Fruit fly (Drosophila melanogaster) whole organism, wandering third instar larva: ENCODE measurements around the gene CG15022.

ENCODE experiments used
- Abd-B ChIP-seq: fragments of >200 bp; optimal IDR thresholded peaks from 2 replicates; lab custom pipeline; 2017; ENCODE audit warnings: missing biosample characterization, missing genetic modification characterization
- CG32264 ChIP-seq: fragments of 200-800 bp; sonication (Bioruptor generic); optimal IDR thresholded peaks from 2 replicates; lab custom pipeline; 2016; ENCODE audit warnings: missing biosample characterization, missing genetic modification characterization
- CG9705 ChIP-seq: fragments of 200-800 bp; sonication (Bioruptor generic); optimal IDR thresholded peaks from 2 replicates; lab custom pipeline; 2018; ENCODE audit warnings: missing biosample characterization, mild to moderate bottlenecking, missing genetic modification characterization
- CrebA ChIP-seq: fragments of 200-800 bp; sonication (Bioruptor generic); optimal IDR thresholded peaks from 2 replicates; lab custom pipeline; 2016; ENCODE audit warnings: missing biosample characterization, mild to moderate bottlenecking, missing genetic modification characterization, borderline replicate concordance
- Dfd ChIP-seq: fragments of >200 bp; optimal IDR thresholded peaks from 2 replicates; lab custom pipeline; 2017; ENCODE audit warnings: missing biosample characterization, missing genetic modification characterization
- Dif ChIP-seq: fragments of 200-275, 200-300 bp; sonication (Bioruptor generic); optimal IDR thresholded peaks from 2 replicates; lab custom pipeline; 2018; ENCODE audit warnings: missing biosample characterization, missing genetic modification characterization; ENCODE audit not compliant: partially characterized antibody
- GATAd ChIP-seq: sonication (Bioruptor generic); optimal IDR thresholded peaks from 2 replicates; lab custom pipeline; 2016; ENCODE audit warnings: missing biosample characterization, missing genetic modification characterization
- HLH106 ChIP-seq: fragments of 200-800 bp; optimal IDR thresholded peaks from 3 replicates; lab custom pipeline; 2019; ENCODE audit warnings: missing biosample characterization, mild to moderate bottlenecking, missing genetic modification characterization, moderate library complexity
- Hnf4 ChIP-seq: fragments of 200-800 bp; sonication (Bioruptor generic); optimal IDR thresholded peaks from 2 replicates; lab custom pipeline; 2016; ENCODE audit warnings: missing biosample characterization, mild to moderate bottlenecking, missing genetic modification characterization
- Hr78 ChIP-seq: fragments of >200 bp; optimal IDR thresholded peaks from 2 replicates; lab custom pipeline; 2017; ENCODE audit warnings: missing biosample characterization, missing genetic modification characterization
- Hr83 ChIP-seq: fragments of 200-300 bp; sonication (Bioruptor generic); optimal IDR thresholded peaks from 2 replicates; lab custom pipeline; 2016; ENCODE audit warnings: missing biosample characterization, mild to moderate bottlenecking, missing genetic modification characterization, moderate library complexity; ENCODE audit not compliant: poor library complexity, severe bottlenecking
- Jra ChIP-seq: sonication (Bioruptor generic); optimal IDR thresholded peaks from 2 replicates; lab custom pipeline; 2016; ENCODE audit warnings: missing biosample characterization, missing genetic modification characterization
- Mio ChIP-seq: sonication (Bioruptor generic); optimal IDR thresholded peaks from 2 replicates; lab custom pipeline; 2016; ENCODE audit warnings: missing biosample characterization, missing genetic modification characterization
- Myc ChIP-seq: fragments of >200 bp; optimal IDR thresholded peaks from 2 replicates; lab custom pipeline; 2017
- N ChIP-seq: fragments of >200 bp; optimal IDR thresholded peaks from 2 replicates; lab custom pipeline; 2018; ENCODE audit warnings: missing biosample characterization, missing external identifiers, missing genetic modification characterization
- OdsH ChIP-seq: fragments of 200-800 bp; sonication (Bioruptor generic); optimal IDR thresholded peaks from 2 replicates; lab custom pipeline; 2016; ENCODE audit warnings: missing biosample characterization, mild to moderate bottlenecking, missing genetic modification characterization
- Rel ChIP-seq, 2 experiments: fragments of 200-800 bp; sonication (Bioruptor generic) in 1 of 2; optimal IDR thresholded peaks; 2 replicates in 1 of 2; 3 replicates in 1 of 2; lab custom pipeline; 2016 to 2019; ENCODE audit warnings: mild to moderate bottlenecking in 2 of 2, missing biosample characterization in 2 of 2, missing genetic modification characterization in 2 of 2, moderate library complexity in 1 of 2
- Sp1 ChIP-seq: fragments of 200-800 bp; sonication (Bioruptor generic); optimal IDR thresholded peaks from 3 replicates; lab custom pipeline; 2019; ENCODE audit warnings: missing biosample characterization, mild to moderate bottlenecking, missing genetic modification characterization, moderate library complexity
- Vsx2 ChIP-seq: fragments of 200-300, 225-300 bp; sonication (Bioruptor generic); optimal IDR thresholded peaks from 2 replicates; lab custom pipeline; 2018; ENCODE audit warnings: missing biosample characterization, missing genetic modification characterization; ENCODE audit not compliant: partially characterized antibody
- br ChIP-seq: fragments of 200-800 bp; sonication (Bioruptor generic); optimal IDR thresholded peaks from 2 replicates; lab custom pipeline; 2016; ENCODE audit warnings: missing biosample characterization, missing genetic modification characterization
- brk ChIP-seq: fragments of 200-800 bp; sonication (Bioruptor generic); optimal IDR thresholded peaks from 2 replicates; lab custom pipeline; 2016; ENCODE audit warnings: missing biosample characterization, mild to moderate bottlenecking, missing genetic modification characterization
- dl ChIP-seq, 2 experiments: fragments of 175-275, 200-275 bp in 1 of 2; fragments of 200-275 bp in 1 of 2; sonication (Bioruptor generic); optimal IDR thresholded peaks; lab custom pipeline; 2018; ENCODE audit warnings: mild to moderate bottlenecking in 2 of 2, missing biosample characterization in 2 of 2, missing genetic modification characterization in 2 of 2, moderate library complexity in 2 of 2; ENCODE audit not compliant: partially characterized antibody in 2 of 2, insufficient read depth in 1 of 2
- dmrt93B ChIP-seq: fragments of 200-800 bp; sonication (Bioruptor generic); optimal IDR thresholded peaks from 2 replicates; lab custom pipeline; 2018; ENCODE audit warnings: missing biosample characterization, mild to moderate bottlenecking, missing genetic modification characterization
- dsf ChIP-seq: sonication (Bioruptor generic); optimal IDR thresholded peaks from 2 replicates; lab custom pipeline; 2016; ENCODE audit warnings: missing biosample characterization, missing genetic modification characterization, borderline replicate concordance
- ey ChIP-seq: fragments of 200-800 bp; sonication (Bioruptor generic); optimal IDR thresholded peaks from 2 replicates; lab custom pipeline; 2016; ENCODE audit warnings: missing biosample characterization, missing genetic modification characterization
- foxo ChIP-seq, 2 experiments: fragments of 200-800 bp; sonication (Bioruptor generic); optimal IDR thresholded peaks; 2 replicates in 1 of 2; 3 replicates in 1 of 2; lab custom pipeline; 2016 to 2017; ENCODE audit warnings: missing biosample characterization in 2 of 2, missing genetic modification characterization in 2 of 2
- fru ChIP-seq: fragments of 200-800 bp; sonication (Bioruptor generic); optimal IDR thresholded peaks from 3 replicates; lab custom pipeline; 2016; ENCODE audit warnings: missing biosample characterization, mild to moderate bottlenecking, missing genetic modification characterization
- h ChIP-seq: fragments of 200-800 bp; sonication (Bioruptor generic); optimal IDR thresholded peaks from 3 replicates; lab custom pipeline; 2016; ENCODE audit warnings: missing biosample characterization, mild to moderate bottlenecking, missing genetic modification characterization
- jim ChIP-seq: fragments of 175-275, 200-325 bp; sonication (Bioruptor generic); optimal IDR thresholded peaks from 2 replicates; lab custom pipeline; 2016; ENCODE audit warnings: missing biosample characterization, mild to moderate bottlenecking, missing genetic modification characterization
- lola ChIP-seq: fragments of >200 bp; optimal IDR thresholded peaks from 2 replicates; lab custom pipeline; 2017; ENCODE audit warnings: missing biosample characterization, missing genetic modification characterization
- pan ChIP-seq: fragments of >200 bp; optimal IDR thresholded peaks from 2 replicates; lab custom pipeline; 2017
- psq ChIP-seq: fragments of 200-800 bp; sonication (Bioruptor generic); optimal IDR thresholded peaks from 3 replicates; lab custom pipeline; 2017; ENCODE audit warnings: missing biosample characterization, mild to moderate bottlenecking, missing genetic modification characterization, moderate library complexity
- rgr ChIP-seq: fragments of 200-800 bp; sonication (Bioruptor generic); optimal IDR thresholded peaks from 3 replicates; lab custom pipeline; 2016; ENCODE audit warnings: missing biosample characterization, mild to moderate bottlenecking, missing genetic modification characterization
- sage ChIP-seq: fragments of 200-800 bp; sonication (Bioruptor generic); optimal IDR thresholded peaks from 2 replicates; lab custom pipeline; 2016; ENCODE audit warnings: missing biosample characterization, mild to moderate bottlenecking, missing genetic modification characterization
- sv ChIP-seq: fragments of 200-800 bp; sonication (Bioruptor generic); optimal IDR thresholded peaks from 3 replicates; lab custom pipeline; 2016; ENCODE audit warnings: missing biosample characterization, missing genetic modification characterization
- tai ChIP-seq: sonication (Bioruptor generic); optimal IDR thresholded peaks from 2 replicates; lab custom pipeline; 2016; ENCODE audit warnings: missing biosample characterization, missing genetic modification characterization
- usp ChIP-seq: fragments of >200 bp; optimal IDR thresholded peaks from 2 replicates; lab custom pipeline; 2017; ENCODE audit warnings: missing biosample characterization, missing genetic modification characterization
- woc ChIP-seq: sonication (Bioruptor generic); optimal IDR thresholded peaks from 2 replicates; lab custom pipeline; 2016; ENCODE audit warnings: missing biosample characterization, mild to moderate bottlenecking, missing genetic modification characterization

Gene CG15022

DNA sequence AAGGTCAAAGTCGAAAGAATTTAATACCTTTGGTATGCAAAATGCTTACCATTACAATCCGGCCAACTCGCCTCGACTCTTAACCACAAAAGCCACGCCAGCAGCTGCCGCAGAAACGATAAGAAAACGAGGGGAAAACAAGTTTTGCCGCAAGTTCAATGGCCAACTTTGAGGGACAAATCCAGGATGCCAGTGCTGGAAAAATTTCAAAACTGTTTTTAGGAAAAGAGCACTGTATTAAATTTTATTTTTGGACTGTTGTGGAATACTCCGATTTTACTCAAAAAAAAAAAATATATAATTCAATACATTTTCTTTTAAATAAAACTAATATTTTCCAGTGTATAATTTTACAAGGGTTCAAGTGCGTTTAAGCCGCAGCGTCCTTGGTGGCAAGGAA is 34.5 kb upstream of the CG15022 start:
- TF ChIP-seq dmrt93B (peak; percentile 48), sage (GFP tag; lab: Kevin White, UChicago) (peak; percentile 64), Abd-B (GFP tag; lab: Kevin White, UChicago) (no peak), usp (GFP tag; lab: Kevin White, UChicago) (no peak), CG32264 (GFP tag; lab: Kevin White, UChicago) (no peak), woc (GFP tag; lab: Kevin White, UChicago) (peak; percentile 55), psq (GFP tag; lab: Kevin White, UChicago) (peak; percentile 74), Hr78 (GFP tag; lab: Kevin White, UChicago) (no peak), ey (GFP tag; lab: Kevin White, UChicago) (peak; percentile 54), Hnf4 (GFP tag; lab: Kevin White, UChicago) (peak; percentile 41), brk (GFP tag; lab: Kevin White, UChicago) (peak; percentile 70), tai (peak; percentile 30), dsf (GFP tag; lab: Kevin White, UChicago) (no peak), dl (GFP tag; optimal IDR thresholded peaks at IDR 0.05; lab: Kevin White, UChicago; ENCODE audit: insufficient read depth in 1 of 2, partially characterized antibody in 2 of 2) (no peak), Dfd (GFP tag; lab: Kevin White, UChicago) (no peak), Myc (lab: Kevin White, UChicago) (no peak), rgr (peak; percentile 73), N (GFP tag; lab: Kevin White, UChicago) (no peak), jim (GFP tag; lab: Kevin White, UChicago) (no peak), Sp1 (GFP tag; lab: Kevin White, UChicago) (peak; percentile 73), CrebA (peak; percentile 10), GATAd (GFP tag; lab: Kevin White, UChicago) (no peak), Vsx2 (GFP tag; lab: Kevin White, UChicago) (no peak), Jra (GFP tag; lab: Kevin White, UChicago) (no peak), Mio (GFP tag; lab: Kevin White, UChicago) (no peak), Rel (GFP tag; optimal IDR thresholded peaks at IDR 0.05; lab: Kevin White, UChicago) (no peak), Rel (tag; optimal IDR thresholded peaks at IDR 0.05; lab: Kevin White, UChicago) (no peak), Dif (GFP tag; lab: Kevin White, UChicago) (no peak), HLH106 (peak; percentile 76), fru (GFP tag; lab: Kevin White, UChicago) (peak; percentile 71), lola (GFP tag; lab: Kevin White, UChicago) (no peak), sv (no peak), br (GFP tag; lab: Kevin White, UChicago) (peak; percentile 69), foxo (GFP tag; optimal IDR thresholded peaks at IDR 0.05; lab: Kevin White, UChicago) (peak in 1 of 2 experiments; percentile 74), h (GFP tag; lab: Kevin White, UChicago) (peak; percentile 78), OdsH (GFP tag; lab: Kevin White, UChicago) (peak; percentile 74), Hr83 (no peak), CG9705 (peak; percentile 34), pan (no peak)

DNA sequence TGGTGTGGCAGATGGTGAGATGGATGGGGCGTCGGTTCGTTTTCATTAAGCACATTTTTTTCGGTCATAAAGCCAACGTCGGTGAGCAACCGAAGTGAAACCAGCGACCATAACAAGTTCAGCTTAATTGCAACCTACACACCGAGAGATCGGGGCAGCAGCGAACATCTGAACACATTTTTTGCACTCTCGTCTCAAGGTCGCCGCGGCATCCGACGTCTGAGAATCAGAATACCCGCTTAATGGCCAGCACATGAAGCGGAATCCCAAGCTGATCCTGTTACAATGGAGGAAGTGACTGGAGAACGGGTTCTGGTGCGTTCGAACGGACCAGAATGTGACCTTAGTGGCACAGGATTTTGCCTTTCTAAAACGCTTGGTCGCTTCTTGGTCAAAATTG is 33.5 kb upstream of the CG15022 start:
- TF ChIP-seq CG9705 (no peak), Rel (GFP tag; optimal IDR thresholded peaks at IDR 0.05; lab: Kevin White, UChicago) (no peak), Rel (tag; optimal IDR thresholded peaks at IDR 0.05; lab: Kevin White, UChicago) (peak; percentile 23)

DNA sequence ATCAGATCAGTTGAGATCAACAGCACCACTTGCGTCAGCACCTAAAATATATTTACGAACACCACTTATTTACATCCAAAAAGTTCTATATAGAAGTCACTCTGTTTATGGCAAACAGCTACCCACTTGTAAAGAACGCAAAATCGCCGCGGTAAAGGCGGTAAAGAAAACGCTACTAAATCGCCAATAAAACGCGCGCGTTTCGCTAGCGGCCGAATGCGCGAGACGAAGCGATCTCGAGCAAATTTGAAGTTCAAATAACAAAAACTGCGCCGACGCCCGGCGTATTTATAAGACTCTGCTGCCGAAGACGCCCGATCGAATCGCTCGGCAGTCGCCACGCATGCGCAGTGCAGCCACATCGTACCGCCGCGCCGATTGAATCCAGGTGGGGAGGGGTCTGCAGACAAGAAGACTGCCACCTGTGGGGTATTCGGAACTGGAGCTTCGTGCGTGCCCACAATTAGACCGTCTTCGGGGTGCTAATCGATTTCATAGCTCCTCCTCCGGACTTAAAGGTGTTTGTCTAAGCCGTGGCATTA is 30.7 kb upstream of the CG15022 start, which contains the start of gene CG13722:
TSS of gene CG13722 (minus strand) at position 262 of the 542 bp plus-strand sequence.
- TF ChIP-seq Myc (lab: Kevin White, UChicago) (peak; percentile 45), brk (GFP tag; lab: Kevin White, UChicago) (no peak)
